Fruit fly (Drosophila melanogaster): ENCODE measurements around the gene Doc1.

- TF ChIP-seq Pif1A (GFP tag; optimal IDR thresholded peaks at IDR 0.05) (no peak), CG15710 (tag; optimal IDR thresholded peaks at IDR 0.05) (no peak)
These were observed 16.4 kb upstream of the Doc1 start for dm6 chr3L:9024741-9025140.

Data from whole organism, pupa.